Worm (Caenorhabditis elegans): ENCODE measurements around the gene egl-20.
"Not testable (repeated sequence)": the region's sequence is repeated elsewhere in the genome, so short reads cannot be mapped to it uniquely, and the experiment has no call there.

The egl-20 gene

DNA sequence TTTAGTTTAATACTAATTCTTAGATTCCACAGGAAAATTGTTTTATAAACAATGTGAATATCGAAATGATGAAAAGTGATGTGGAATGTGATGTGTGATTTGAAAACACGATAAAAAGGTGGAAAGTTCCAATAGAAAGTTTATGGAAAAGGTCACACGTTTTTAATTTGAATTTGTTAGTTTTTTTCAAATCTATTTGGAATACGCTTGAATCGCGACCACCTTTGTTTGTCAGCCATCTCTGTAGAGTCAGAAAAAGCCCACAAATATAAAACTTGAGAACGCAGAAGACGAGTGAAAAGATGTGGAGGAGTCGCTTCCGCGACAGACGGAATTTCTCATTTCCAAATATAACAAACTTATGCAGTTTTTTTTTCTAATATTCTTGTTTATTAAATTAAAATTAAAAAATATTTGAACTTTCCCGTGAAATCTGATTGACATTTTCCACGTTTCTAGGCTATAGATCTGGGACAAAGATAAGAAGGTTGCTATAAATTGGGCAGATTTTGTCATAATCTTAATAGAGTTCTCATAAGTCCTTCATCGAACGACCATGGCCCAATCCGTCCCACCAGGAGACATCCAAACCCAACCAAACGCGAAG, 25.8 kb upstream of the egl-20 start, which contains the start of the genes kin-24 and msp-56:
TSS of gene kin-24 (minus strand) at position 101 of the 607 bp plus-strand sequence.
TSS of gene msp-56 (plus strand) at position 557 of the 607 bp plus-strand sequence.
- no peak for TF ChIP-seq unc-62 (GFP tag; optimal IDR thresholded peaks at IDR 0.05)

DNA sequence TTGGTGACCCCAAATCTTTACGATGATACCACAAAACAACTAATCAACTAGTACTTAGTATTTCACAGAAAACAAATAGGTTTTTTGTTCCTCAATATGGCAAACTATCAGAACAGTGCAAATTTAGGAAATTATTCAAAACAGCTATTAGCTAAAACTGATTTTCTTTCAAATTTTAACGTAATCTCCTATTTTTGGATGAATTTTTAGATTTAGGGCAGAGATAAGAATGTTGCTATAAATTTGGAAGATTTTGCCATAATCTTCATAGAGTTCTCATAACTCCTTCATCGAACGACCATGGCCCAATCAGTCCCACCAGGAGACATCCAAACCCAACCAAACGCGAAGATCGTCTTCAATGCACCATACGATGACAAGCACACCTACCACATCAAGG, 22.0 kb upstream of the egl-20 start, which contains the start of gene msp-10:
TSS of gene msp-10 (plus strand) at position 301 of the 400 bp plus-strand sequence.
- not testable (repeated sequence) for TF ChIP-seq unc-62 (GFP tag; optimal IDR thresholded peaks at IDR 0.05)

DNA sequence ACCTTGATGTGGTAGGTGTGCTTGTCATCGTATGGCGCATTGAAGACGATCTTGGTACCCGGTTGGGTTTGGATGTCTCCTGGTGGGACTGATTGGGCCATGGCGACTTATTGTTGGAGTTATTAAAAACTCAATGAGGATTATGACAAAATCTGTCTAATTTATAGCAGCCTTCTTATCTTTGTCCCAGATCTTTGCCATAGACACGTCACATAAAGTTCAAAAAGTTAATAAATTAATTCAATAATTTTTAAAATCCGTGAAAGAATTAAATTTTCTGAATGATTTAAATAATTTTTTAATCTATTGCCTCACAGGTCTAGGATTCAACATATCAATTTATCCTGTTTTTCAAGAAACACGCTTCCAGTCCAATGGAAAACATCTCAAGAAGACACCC, 21.0 kb upstream of the egl-20 start, which contains the start of gene msp-81:
TSS of gene msp-81 (minus strand) at position 101 of the 400 bp plus-strand sequence.
- TF ChIP-seq unc-62 (GFP tag; optimal IDR thresholded peaks at IDR 0.05), result no peak

DNA sequence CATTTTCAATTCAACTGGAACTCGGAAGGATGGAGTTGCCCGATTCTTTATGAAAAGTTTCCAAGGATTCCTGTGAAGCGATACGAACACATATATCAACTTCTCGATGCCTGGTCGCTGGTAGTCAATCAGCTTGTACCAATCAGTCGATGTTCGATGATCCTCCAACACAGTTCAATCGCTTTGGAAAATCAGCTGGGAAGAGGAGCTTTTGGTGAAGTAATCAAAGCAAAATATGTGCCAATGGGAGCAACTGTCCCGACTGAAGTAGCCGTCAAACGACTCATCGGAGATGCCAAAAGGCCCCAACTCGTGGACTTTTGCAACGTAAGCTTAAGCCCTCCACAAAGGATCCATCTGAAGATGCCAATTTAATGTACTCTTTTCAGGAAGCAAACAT, 18.0 kb upstream of the egl-20 start:
- no peak for TF ChIP-seq unc-62 (GFP tag; optimal IDR thresholded peaks at IDR 0.05)

DNA sequence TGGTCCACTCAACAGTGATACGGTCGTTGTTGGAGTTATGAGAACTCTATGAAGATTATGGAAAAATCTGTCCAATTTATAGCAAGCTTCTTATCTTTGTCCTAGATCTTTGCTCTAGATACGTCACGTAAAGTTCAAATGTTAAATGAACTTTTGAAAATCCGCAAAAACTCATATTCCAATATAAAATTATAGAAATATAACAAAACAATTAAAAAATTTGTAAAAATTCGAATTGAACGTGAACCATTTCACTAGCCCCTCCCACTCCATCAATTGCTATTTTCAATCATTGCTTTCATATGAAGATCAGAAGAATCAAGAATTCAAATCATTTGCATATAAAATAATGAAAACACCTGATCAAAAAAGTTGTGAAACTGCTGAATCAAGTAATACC, 17.3 kb upstream of the egl-20 start, which contains the start of gene kin-21:
TSS of gene kin-21 (plus strand) at position 301 of the 400 bp plus-strand sequence.
- TF ChIP-seq unc-62 (GFP tag; optimal IDR thresholded peaks at IDR 0.05), result no peak

DNA sequence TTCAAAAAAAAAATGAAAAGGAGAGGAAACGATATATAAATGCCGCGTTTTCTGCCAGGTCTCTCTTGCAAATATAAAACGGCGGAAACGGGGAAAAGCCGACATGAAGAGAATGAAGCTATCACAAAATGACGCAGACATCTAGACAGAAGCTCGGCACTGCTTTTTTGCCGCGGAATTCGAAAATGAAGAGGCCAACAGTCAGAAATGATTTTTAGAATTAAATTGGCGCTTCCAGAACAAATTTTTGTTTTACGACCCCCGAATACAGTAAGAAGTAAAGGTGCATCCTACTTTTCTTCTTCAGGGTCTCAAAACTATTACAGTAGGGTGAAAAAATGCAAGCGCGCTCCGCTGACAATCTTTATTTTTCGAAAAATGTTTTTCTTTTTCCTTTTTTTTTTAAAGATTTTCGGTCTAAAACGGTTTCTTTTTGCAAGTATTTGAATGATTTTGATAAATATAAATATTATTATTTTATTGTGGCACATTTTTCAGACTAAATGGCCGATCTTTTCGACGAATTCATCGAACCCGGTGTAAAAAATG, 9.9 kb upstream of the egl-20 start, which contains the start of gene mtr-4:
TSS of gene mtr-4 (plus strand) at position 499 of the 549 bp plus-strand sequence.
- no peak for TF ChIP-seq unc-62 (GFP tag; optimal IDR thresholded peaks at IDR 0.05)

DNA sequence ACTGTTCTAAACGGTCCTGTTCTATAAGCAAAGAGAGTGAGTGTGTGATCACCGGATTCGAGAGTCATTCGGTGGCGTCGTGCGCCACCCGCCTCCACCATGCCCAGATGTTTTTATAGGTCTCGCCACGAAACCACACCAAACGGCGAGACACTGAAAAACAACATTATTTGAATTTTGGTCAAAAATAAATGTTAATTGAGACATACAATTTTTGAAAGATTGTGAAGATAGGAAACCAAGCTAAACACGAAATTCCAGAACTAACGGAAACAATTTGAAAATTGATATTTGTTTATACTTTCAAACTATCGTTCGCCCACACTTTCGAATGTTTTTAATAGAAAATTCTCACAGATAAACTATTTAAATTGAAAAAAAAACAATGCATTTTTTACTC, 9.1 kb upstream of the egl-20 start, which contains the start of gene catp-6:
TSS of gene catp-6 (minus strand) at position 101 of the 400 bp plus-strand sequence.
- no peak for TF ChIP-seq unc-62 (GFP tag; optimal IDR thresholded peaks at IDR 0.05)

DNA sequence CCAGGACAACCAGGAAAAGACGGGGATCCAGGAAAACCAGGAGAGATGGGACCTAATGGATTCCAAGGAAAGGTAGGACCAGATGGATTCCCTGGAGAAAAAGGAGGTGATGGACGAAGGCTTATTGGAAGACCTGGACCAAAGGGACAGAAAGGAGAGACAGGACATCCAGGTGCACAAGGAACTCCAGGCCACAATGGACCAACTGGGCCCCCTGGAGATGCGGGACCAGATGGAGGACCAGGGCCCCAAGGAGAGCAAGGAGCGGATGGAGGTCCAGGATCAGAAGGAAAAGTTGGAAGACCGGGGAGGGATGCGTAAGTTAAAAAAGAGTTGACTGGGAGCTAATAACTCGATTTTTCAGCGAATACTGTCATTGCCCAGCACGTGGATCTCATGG, 7.3 kb upstream of the egl-20 start:
- no peak for TF ChIP-seq unc-62 (GFP tag; optimal IDR thresholded peaks at IDR 0.05)

DNA sequence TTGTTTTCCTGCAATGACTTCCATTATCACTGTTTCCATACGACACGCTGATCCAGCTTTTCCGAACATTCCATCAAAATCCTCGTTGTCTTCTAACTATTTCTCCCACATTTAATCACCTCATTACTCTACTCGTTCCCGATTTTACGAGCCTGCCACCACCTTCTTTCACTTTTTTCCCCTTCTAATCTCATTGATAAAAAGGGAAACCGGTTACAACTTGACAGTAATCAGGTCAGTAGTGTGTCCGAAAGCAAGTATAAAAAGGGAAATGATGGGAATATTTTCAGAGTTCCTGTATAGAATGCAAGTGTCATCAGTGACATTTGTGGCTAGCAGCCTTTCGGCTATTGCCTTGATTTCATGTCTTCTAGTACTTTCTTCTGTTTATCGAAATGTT, 6.3 kb upstream of the egl-20 start, which contains the start of gene col-123:
TSS of gene col-123 (plus strand) at position 301 of the 400 bp plus-strand sequence.
- no peak for TF ChIP-seq unc-62 (GFP tag; optimal IDR thresholded peaks at IDR 0.05)

DNA sequence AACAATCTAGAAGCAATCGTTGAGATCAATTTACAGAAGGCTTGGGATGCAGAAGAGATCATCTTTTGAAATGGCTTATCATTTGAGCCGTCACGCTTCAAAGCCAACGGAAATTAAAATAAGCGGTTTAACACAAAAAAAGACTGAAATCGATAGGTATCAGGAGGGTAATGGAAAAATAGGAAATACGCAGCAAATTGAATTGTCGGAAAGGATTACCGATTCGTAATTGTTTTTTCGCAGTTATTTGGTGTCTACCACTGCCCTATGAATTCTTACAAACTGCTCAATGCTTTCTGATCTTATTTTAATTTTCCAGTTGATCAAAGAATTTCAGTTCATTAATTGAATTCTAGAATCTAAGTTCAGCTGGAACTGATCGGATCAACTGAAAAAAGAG, 3.8 kb downstream of the egl-20 start:
- no peak for TF ChIP-seq unc-62 (GFP tag; optimal IDR thresholded peaks at IDR 0.05)

DNA sequence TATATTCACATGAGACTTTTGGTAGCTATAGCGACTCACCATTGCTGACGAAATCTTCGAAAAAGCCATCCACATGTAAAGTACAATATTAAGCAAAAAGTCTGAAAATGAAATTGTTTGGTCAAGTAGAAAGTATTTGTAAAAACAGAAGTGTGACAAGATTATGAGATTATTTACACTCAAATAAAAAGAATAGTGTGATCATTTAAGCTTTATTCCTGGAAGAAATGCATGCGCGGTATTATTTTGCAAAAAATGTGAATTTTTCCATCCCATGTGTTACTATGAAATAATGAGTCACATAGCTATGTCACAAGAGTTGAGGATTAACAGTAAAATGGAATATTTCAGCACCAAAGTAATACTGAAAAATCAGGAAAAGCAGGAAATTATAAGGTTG, 4.7 kb downstream of the egl-20 start, which contains the start of gene dct-15:
TSS of gene dct-15 (minus strand) at position 101 of the 400 bp plus-strand sequence.
- no peak for TF ChIP-seq unc-62 (GFP tag; optimal IDR thresholded peaks at IDR 0.05)

DNA sequence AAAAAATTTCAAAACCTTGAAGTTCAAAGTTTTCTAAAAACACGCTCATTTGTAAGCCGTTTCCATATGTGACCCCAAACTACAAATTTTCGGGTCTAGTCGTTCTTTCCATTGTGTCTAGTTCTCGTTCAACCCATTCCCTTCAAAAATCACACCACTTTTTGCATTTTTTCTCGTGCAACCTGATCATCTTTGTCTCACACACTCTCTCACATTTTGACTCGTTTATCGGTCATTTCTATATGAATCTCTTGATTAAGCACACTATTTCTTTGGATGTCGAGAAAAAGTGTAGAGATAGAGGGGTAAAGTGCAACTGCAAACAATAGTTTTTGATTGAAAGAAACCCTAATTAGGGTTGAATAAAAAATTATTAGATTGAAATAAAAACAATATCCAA, 11.8 kb downstream of the egl-20 start:
- no peak for TF ChIP-seq unc-62 (GFP tag; optimal IDR thresholded peaks at IDR 0.05)

DNA sequence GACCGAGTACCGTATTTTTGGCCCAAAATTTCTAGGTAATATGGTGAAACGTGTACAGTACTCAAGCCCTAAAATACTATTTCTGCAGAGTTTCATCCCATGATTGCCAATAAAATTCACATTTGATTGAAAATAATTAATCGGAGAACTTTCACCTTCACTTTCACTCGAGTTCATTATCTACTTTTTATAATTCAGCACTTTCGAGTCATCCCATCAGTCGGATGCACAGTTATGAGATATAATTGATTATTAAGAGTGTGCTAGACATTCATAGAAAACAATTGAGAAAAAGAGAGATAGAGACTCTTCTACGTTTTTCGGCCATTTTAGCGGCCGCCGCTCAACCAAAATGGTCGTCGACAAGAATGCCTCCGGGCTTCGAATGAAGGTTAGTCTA, 12.6 kb downstream of the egl-20 start, which contains the start of gene fat-3:
TSS of gene fat-3 (plus strand) at position 313 of the 400 bp plus-strand sequence.
- no peak for TF ChIP-seq unc-62 (GFP tag; optimal IDR thresholded peaks at IDR 0.05)

DNA sequence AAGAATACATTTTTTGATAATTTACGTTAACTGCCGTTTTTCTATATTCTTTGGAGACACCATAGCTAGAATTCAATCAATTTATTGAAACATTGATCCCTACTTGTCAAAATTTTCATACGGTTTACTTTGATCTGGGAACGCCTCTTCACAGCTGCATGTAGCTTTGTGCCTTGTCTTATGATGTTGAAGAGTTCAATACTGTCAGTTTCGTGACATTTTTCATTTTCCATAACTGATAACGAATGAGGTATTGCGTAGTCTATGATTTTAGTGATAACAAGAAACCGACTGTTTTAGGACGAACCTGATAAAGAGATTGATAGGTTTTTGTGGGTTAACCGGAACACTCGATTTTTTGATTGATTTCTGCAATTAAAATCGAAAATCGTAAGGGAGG, 13.9 kb downstream of the egl-20 start:
- no peak for TF ChIP-seq unc-62 (GFP tag; optimal IDR thresholded peaks at IDR 0.05)

DNA sequence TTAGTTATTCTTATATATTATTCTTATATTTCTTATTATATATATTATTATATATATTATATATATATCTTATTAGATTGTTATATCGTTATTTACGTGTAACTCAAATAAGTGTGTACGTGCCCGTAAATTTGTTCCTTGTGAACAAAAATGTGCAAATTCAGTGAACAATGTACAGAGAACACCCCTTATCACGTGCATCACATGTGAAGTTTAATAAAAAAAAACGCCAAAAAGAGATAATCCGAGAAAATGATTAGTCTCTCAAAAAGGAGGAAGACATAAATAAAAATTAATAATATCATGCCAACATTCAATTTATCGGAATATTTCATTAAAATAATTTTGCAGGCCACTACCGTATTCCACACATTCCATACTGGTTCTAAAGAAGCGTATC, 15.7 kb downstream of the egl-20 start:
- no peak for TF ChIP-seq unc-62 (GFP tag; optimal IDR thresholded peaks at IDR 0.05)

DNA sequence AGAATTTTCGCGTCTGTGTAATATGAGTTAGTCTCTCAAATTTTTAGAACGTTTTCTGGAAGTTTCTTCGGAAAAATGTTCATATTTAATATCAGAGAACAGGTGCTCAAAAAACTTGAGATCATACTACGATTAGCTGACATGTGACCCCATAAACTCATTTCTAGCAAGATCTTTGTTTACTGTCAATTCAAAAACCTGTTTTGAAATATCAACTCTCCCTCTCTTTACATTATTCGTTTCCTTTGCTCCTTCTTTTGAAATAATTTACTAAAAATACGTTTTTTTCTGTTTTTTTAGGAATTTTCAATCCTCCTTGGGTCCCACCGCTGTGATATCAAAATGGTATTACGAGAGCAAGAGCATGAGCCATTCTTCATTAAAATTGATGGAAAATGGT, 16.2 kb downstream of the egl-20 start, which contains the start of gene fat-4:
TSS of gene fat-4 (plus strand) at position 301 of the 400 bp plus-strand sequence.
- TF ChIP-seq unc-62 (GFP tag; optimal IDR thresholded peaks at IDR 0.05), result no peak

DNA sequence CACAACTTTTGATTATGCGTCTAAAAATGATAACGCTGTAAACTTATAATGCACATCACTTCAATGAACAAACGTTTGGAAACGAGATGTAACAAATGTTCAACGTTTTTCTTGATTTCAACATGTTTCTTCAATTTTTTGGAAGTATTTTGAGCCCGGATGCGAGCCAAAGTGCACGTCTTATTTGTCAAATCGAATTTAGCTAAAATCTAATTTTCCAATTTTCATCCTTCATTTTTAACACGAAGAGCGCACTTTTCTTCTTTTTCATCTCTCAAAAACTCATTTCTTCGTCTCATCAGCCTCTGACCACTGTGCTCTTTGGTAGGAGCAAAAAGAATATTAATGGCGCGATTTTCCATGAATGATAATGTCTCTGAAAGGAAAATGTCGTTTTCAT, 17.0 kb downstream of the egl-20 start:
- TF ChIP-seq unc-62 (GFP tag; optimal IDR thresholded peaks at IDR 0.05), result no peak
